Worm (Caenorhabditis elegans): ENCODE results near the gene Y56A3A.31.
A peak's percentile ranks its signal among the peaks of the same experiment; 100 is the strongest.

Y56A3A.31 gene

ce11 chrIII:11946062-11946749 lies 28.1 kb upstream of the Y56A3A.31 start (continued):
- TF ChIP-seq unc-3 (GFP tag; conservative IDR thresholded peaks at IDR 0.05) (peak; percentile 64), unc-3 (tag; optimal IDR thresholded peaks at IDR 0.05) (peak; percentile 33), fax-1 (tag; optimal IDR thresholded peaks at IDR 0.05) (peak; percentile 71), ceh-14 (tag; optimal IDR thresholded peaks at IDR 0.05) (peak; percentile 47), hlh-30 (tag; optimal IDR thresholded peaks at IDR 0.05; ENCODE audit: insufficient read depth) (no peak), nfya-1 (tag; optimal IDR thresholded peaks at IDR 0.05) (peak; percentile 64), pros-1 (tag; optimal IDR thresholded peaks at IDR 0.05) (no peak), npax-4 (tag; optimal IDR thresholded peaks at IDR 0.05) (no peak), rnt-1 (tag; optimal IDR thresholded peaks at IDR 0.05) (peak; percentile 59), elt-2 (tag; optimal IDR thresholded peaks at IDR 0.05) (peak; percentile 69), zip-5 (tag; optimal IDR thresholded peaks at IDR 0.05) (peak; percentile 73), hlh-8 (tag; optimal IDR thresholded peaks at IDR 0.05) (peak; percentile 87), Y22D7AL.16 (tag; optimal IDR thresholded peaks at IDR 0.05) (no peak), lim-6 (tag; optimal IDR thresholded peaks at IDR 0.05) (peak; percentile 81), ceh-6 (GFP tag; optimal IDR thresholded peaks at IDR 0.05) (no peak), eyg-1 (tag; optimal IDR thresholded peaks at IDR 0.05) (peak; percentile 70), ceh-30 (tag; optimal IDR thresholded peaks at IDR 0.05) (no peak), madf-2 (tag; optimal IDR thresholded peaks at IDR 0.05) (no peak), sdc-2 (tag; optimal IDR thresholded peaks at IDR 0.05) (peak; percentile 41), ets-4 (tag; optimal IDR thresholded peaks at IDR 0.05) (peak; percentile 97), dve-1 (tag; optimal IDR thresholded peaks at IDR 0.05) (no peak), ceh-31 (tag; optimal IDR thresholded peaks at IDR 0.05) (peak; percentile 98), tbx-2 (tag; optimal IDR thresholded peaks at IDR 0.05) (peak; percentile 94), ceh-9 (tag; optimal IDR thresholded peaks at IDR 0.05) (no peak), hlh-13 (GFP tag; optimal IDR thresholded peaks at IDR 0.05) (no peak), ztf-16 (tag; optimal IDR thresholded peaks at IDR 0.05) (no peak), K02D7.2 (tag; optimal IDR thresholded peaks at IDR 0.05) (peak; percentile 69), unc-42 (tag; optimal IDR thresholded peaks at IDR 0.05) (peak; percentile 85), lin-11 (tag; optimal IDR thresholded peaks at IDR 0.05) (no peak), unc-55 (GFP tag; optimal IDR thresholded peaks at IDR 0.05) (no peak), pat-9 (tag; optimal IDR thresholded peaks at IDR 0.05) (no peak), fkh-10 (GFP tag; optimal IDR thresholded peaks at IDR 0.05) (no peak), ceh-22 (tag; optimal IDR thresholded peaks at IDR 0.05) (no peak), hlh-15 (tag; optimal IDR thresholded peaks at IDR 0.05) (peak; percentile 18), pqm-1 (tag; optimal IDR thresholded peaks at IDR 0.05) (peak; percentile 59)

- TF ChIP-seq K02D7.2 (tag; optimal IDR thresholded peaks at IDR 0.05) (no peak), ceh-34 (tag; optimal IDR thresholded peaks at IDR 0.05) (no peak), mec-3 (tag; optimal IDR thresholded peaks at IDR 0.05; ENCODE audit: borderline replicate concordance) (no peak), nfya-1 (tag; optimal IDR thresholded peaks at IDR 0.05) (peak; percentile 76), ceh-48 (tag; optimal IDR thresholded peaks at IDR 0.05) (no peak), fax-1 (tag; optimal IDR thresholded peaks at IDR 0.05) (no peak)
Measured at ce11 chrIII:11946973-11947372, 27.3 kb upstream of the Y56A3A.31 start, which contains the start of gene Y56A3A.7. TSS of gene Y56A3A.7 (minus strand) at chrIII:11947019.

- TF ChIP-seq ets-4 (tag; optimal IDR thresholded peaks at IDR 0.05): peak; percentile 20
- TF ChIP-seq madf-2 (tag; optimal IDR thresholded peaks at IDR 0.05): no peak
- TF ChIP-seq unc-86 (tag; optimal IDR thresholded peaks at IDR 0.05): no peak
Measured at ce11 chrIII:11947527-11947926, 26.8 kb upstream of the Y56A3A.31 start.

All from whole organism, late embryonic.